Worm (Caenorhabditis elegans) whole organism, midembryonic: ENCODE data around the gene srx-24.

ENCODE experiments used
- T22C8.4 ChIP-seq: fragments of 200-800 bp; sonication (Bioruptor generic); IDR thresholded peaks from 2 replicates; pipeline ENCODE4 v1.3.6; 2022; ENCODE audit warnings: missing genetic modification characterization, missing compliant biosample characterization
- cog-1 ChIP-seq: sonication (generic microtip); optimal IDR thresholded peaks from 2 replicates; lab custom pipeline; 2016; ENCODE audit warnings: missing genetic modification characterization, missing compliant biosample characterization
- flt-1 ChIP-seq: fragments of 200-800 bp; sonication (Bioruptor generic); IDR thresholded peaks from 2 replicates; pipeline ENCODE4 v1.3.6; 2022; ENCODE audit warnings: missing genetic modification characterization, missing compliant biosample characterization
- klf-2 ChIP-seq: fragments of 200-800 bp; sonication (Bioruptor generic); conservative IDR thresholded peaks from 2 replicates; pipeline ENCODE4 v1.3.6; 2022; ENCODE audit warnings: missing genetic modification reagents, missing genetic modification characterization, missing compliant biosample characterization
- med-1 ChIP-seq: sonication (generic microtip); optimal IDR thresholded peaks from 2 replicates; lab custom pipeline; 2017; ENCODE audit warnings: missing genetic modification characterization, mild to moderate bottlenecking, missing compliant biosample characterization, antibody characterized with exemption, missing genetic modification reagents; ENCODE audit not compliant: insufficient read depth
- ref-1 ChIP-seq: fragments of 200-800 bp; sonication (Bioruptor generic); conservative IDR thresholded peaks from 2 replicates; pipeline ENCODE4 v1.3.6; 2022; ENCODE audit warnings: missing genetic modification reagents, missing genetic modification characterization, missing compliant biosample characterization
- tab-1 ChIP-seq: fragments of 200-800 bp; sonication (Bioruptor generic); IDR thresholded peaks from 2 replicates; pipeline ENCODE4 v1.3.6; 2022; ENCODE audit warnings: missing genetic modification characterization, missing compliant biosample characterization
- ztf-23 ChIP-seq: fragments of 200-800 bp; sonication (Bioruptor generic); IDR thresholded peaks from 2 replicates; pipeline ENCODE4 v1.3.6; 2022; ENCODE audit warnings: missing genetic modification reagents, missing genetic modification characterization, missing compliant biosample characterization
- ztf-29 ChIP-seq: fragments of 200-800 bp; sonication (Bioruptor generic); IDR thresholded peaks from 2 replicates; pipeline ENCODE4 v1.3.6; 2022; ENCODE audit warnings: missing genetic modification reagents, missing genetic modification characterization, missing compliant biosample characterization

Gene srx-24

ce11 chrV:2739607-2740006, 10.3 kb downstream of the srx-24 start:
- TF ChIP-seq tab-1 (GFP tag; lab: Robert Waterston, UW) (no peak), flt-1 (GFP tag; lab: Robert Waterston, UW) (0 out of 2 replicates have a peak, but pooled peaks have one; percentile 14), ref-1 (GFP tag; lab: Robert Waterston, UW) (no peak), ztf-29 (GFP tag; lab: Robert Waterston, UW) (no peak)

ce11 chrV:2738174-2738573, 11.7 kb downstream of the srx-24 start, which contains the start of gene srg-56:
srg-56 (minus strand) TSS chrV:2738274.
- TF ChIP-seq klf-2 (GFP tag; lab: Robert Waterston, UW) (no peak), cog-1 (tag; lab: Kevin White, UChicago) (no peak), med-1 (GFP tag; lab: Kevin White, UChicago) (no peak), ztf-29 (GFP tag; lab: Robert Waterston, UW) (no peak), ref-1 (GFP tag; lab: Robert Waterston, UW) (no peak), flt-1 (GFP tag; lab: Robert Waterston, UW) (no peak), tab-1 (GFP tag; lab: Robert Waterston, UW) (no peak), T22C8.4 (GFP tag; lab: Robert Waterston, UW) (no peak), ztf-23 (GFP tag; lab: Robert Waterston, UW) (no peak)

ce11 chrV:2734360-2734759, 15.5 kb downstream of the srx-24 start, which contains the start of gene srg-57:
srg-57 (minus strand) TSS chrV:2734460.
- TF ChIP-seq ref-1 (GFP tag; lab: Robert Waterston, UW) (no peak), T22C8.4 (GFP tag; lab: Robert Waterston, UW) (no peak), cog-1 (tag; lab: Kevin White, UChicago) (no peak), flt-1 (GFP tag; lab: Robert Waterston, UW) (no peak), klf-2 (GFP tag; lab: Robert Waterston, UW) (no peak), ztf-29 (GFP tag; lab: Robert Waterston, UW) (no peak), med-1 (GFP tag; lab: Kevin White, UChicago) (no peak), ztf-23 (GFP tag; lab: Robert Waterston, UW) (no peak), tab-1 (GFP tag; lab: Robert Waterston, UW) (no peak)

ce11 chrV:2730784-2731480, 19.0 kb downstream of the srx-24 start, which contains the start of gene dod-3:
dod-3 (minus strand) TSS chrV:2731098.
- TF ChIP-seq med-1 (GFP tag; lab: Kevin White, UChicago) (no peak), ztf-29 (GFP tag; lab: Robert Waterston, UW) (no peak), flt-1 (GFP tag; lab: Robert Waterston, UW) (no peak)

- TF ChIP-seq ztf-29 (GFP tag; lab: Robert Waterston, UW): no peak
Measured at ce11 chrV:2728236-2728635, 21.7 kb downstream of the srx-24 start, which contains the start of gene str-33. str-33 (plus strand) TSS chrV:2728536.

- TF ChIP-seq med-1 (GFP tag; lab: Kevin White, UChicago) (no peak), klf-2 (GFP tag; lab: Robert Waterston, UW) (no peak)
Measured at ce11 chrV:2727101-2727500, 22.8 kb downstream of the srx-24 start, which contains the start of gene str-13. str-13 (minus strand) TSS chrV:2727201.

ce11 chrV:2725225-2725624, 24.7 kb downstream of the srx-24 start, which contains the start of gene srg-59:
srg-59 (minus strand) TSS chrV:2725325.
- TF ChIP-seq med-1 (GFP tag; lab: Kevin White, UChicago) (no peak), ref-1 (GFP tag; lab: Robert Waterston, UW) (no peak), T22C8.4 (GFP tag; lab: Robert Waterston, UW) (no peak), tab-1 (GFP tag; lab: Robert Waterston, UW) (no peak), ztf-23 (GFP tag; lab: Robert Waterston, UW) (no peak), ztf-29 (GFP tag; lab: Robert Waterston, UW) (no peak), klf-2 (GFP tag; lab: Robert Waterston, UW) (no peak), flt-1 (GFP tag; lab: Robert Waterston, UW) (no peak), cog-1 (tag; lab: Kevin White, UChicago) (no peak)

- TF ChIP-seq T22C8.4 (GFP tag; lab: Robert Waterston, UW): no peak
- TF ChIP-seq ref-1 (GFP tag; lab: Robert Waterston, UW): no peak
- no peak for TF ChIP-seq med-1 (GFP tag; lab: Kevin White, UChicago)
- TF ChIP-seq ztf-23 (GFP tag; lab: Robert Waterston, UW): no peak
- no peak for TF ChIP-seq tab-1 (GFP tag; lab: Robert Waterston, UW)
- no peak for TF ChIP-seq flt-1 (GFP tag; lab: Robert Waterston, UW)
- TF ChIP-seq ztf-29 (GFP tag; lab: Robert Waterston, UW): no peak
- no peak for TF ChIP-seq cog-1 (tag; lab: Kevin White, UChicago)
- TF ChIP-seq klf-2 (GFP tag; lab: Robert Waterston, UW): no peak
Measured at ce11 chrV:2722555-2722954, 27.4 kb downstream of the srx-24 start, which contains the start of gene srg-60. srg-60 (minus strand) TSS chrV:2722655.

ce11 chrV:2720763-2721162, 29.1 kb downstream of the srx-24 start, which contains the start of gene srt-27:
srt-27 (minus strand) TSS chrV:2720863.
- TF ChIP-seq med-1 (GFP tag; lab: Kevin White, UChicago) (no peak), T22C8.4 (GFP tag; lab: Robert Waterston, UW) (no peak), ref-1 (GFP tag; lab: Robert Waterston, UW) (no peak), ztf-29 (GFP tag; lab: Robert Waterston, UW) (no peak), flt-1 (GFP tag; lab: Robert Waterston, UW) (no peak), klf-2 (GFP tag; lab: Robert Waterston, UW) (no peak), ztf-23 (GFP tag; lab: Robert Waterston, UW) (no peak), tab-1 (GFP tag; lab: Robert Waterston, UW) (no peak), cog-1 (tag; lab: Kevin White, UChicago) (no peak)
